Fruit fly (Drosophila melanogaster): ENCODE measurements around the gene CG33268.

DNA sequence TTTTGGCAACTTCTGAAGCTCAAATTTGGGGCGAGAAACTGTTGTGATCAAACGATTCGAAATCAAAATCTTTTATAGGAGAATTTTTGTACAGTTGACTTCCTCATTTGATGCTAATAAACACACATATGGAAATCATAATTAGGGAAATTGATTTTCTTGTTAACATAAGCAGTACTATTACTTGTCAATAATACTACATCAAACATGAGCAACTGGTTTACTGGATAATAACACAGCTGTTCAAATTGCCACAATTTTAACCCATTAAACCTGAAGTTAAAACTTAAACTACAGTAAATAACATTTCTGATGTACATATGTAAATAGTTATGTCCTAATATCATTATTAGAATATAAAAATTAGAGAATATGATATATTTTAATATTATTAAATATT, 11.1 kb downstream of the CG33268 start, which contains the start of gene CG43390:
- no peak for TF ChIP-seq CG14711 (tag; optimal IDR thresholded peaks at IDR 0.05)
- TF ChIP-seq CG11617 (GFP tag; optimal IDR thresholded peaks at IDR 0.05) = no peak
- no peak for TF ChIP-seq Clk (GFP tag; optimal IDR thresholded peaks at IDR 0.05)
- no peak for TF ChIP-seq bab1 (GFP tag; optimal IDR thresholded peaks at IDR 0.05)
- TF ChIP-seq toe (GFP tag; optimal IDR thresholded peaks at IDR 0.05) = no peak

All from whole organism, adult.